Worm (Caenorhabditis elegans): ENCODE data around the gene xtr-2.

xtr-2 gene

DNA sequence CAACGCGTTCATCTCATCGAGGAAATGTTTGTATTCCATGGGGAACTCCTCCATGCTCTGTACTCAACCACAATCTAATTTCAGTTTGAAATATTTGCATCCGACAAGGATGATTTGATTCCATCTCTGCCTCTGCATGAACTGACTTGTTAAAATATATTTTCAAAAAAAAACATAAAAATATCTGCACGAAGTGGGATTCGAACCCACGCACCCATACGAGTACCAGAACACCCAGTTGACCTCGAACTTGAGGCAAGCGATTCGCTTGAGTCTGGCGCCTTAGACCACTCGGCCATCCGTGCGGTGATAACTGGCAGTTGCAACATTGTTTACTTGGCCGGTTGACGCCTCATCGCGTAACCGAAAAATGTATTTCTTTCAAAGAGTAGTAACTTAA lies 32.5 kb downstream of the xtr-2 start:
- TF ChIP-seq nhr-71 (tag; optimal IDR thresholded peaks at IDR 0.05) (peak; percentile 54), nhr-77 (tag; optimal IDR thresholded peaks at IDR 0.05) (peak; percentile 5), ztf-11 (tag; optimal IDR thresholded peaks at IDR 0.05) (no peak), ets-5 (GFP tag; IDR thresholded peaks at IDR 0.05) (no peak), unc-86 (tag; optimal IDR thresholded peaks at IDR 0.05) (no peak), C16A3.4 (tag; optimal IDR thresholded peaks at IDR 0.05) (peak; percentile 63), mep-1 (tag; optimal IDR thresholded peaks at IDR 0.05) (peak; percentile 41), efl-1 (optimal IDR thresholded peaks at IDR 0.05) (no peak), efl-1 (GFP tag; optimal IDR thresholded peaks at IDR 0.05 in 1 of 2) (peak in 1 of 2 experiments; percentile 76), C04F5.9 (tag; optimal IDR thresholded peaks at IDR 0.05) (no peak), lir-3 (tag; optimal IDR thresholded peaks at IDR 0.05; ENCODE audit: poor library complexity) (peak; percentile 52), dsc-1 (tag; optimal IDR thresholded peaks at IDR 0.05) (no peak), nhr-85 (tag) (peak; percentile 80), tbx-2 (tag; optimal IDR thresholded peaks at IDR 0.05) (peak; percentile 6), ceh-82 (tag; optimal IDR thresholded peaks at IDR 0.05) (peak in 2 of 3 experiments; percentile 36 to 46), nhr-76 (tag; optimal IDR thresholded peaks at IDR 0.05) (no peak), fos-1 (tag; optimal IDR thresholded peaks at IDR 0.05) (peak; percentile 6), xbp-1 (tag; optimal IDR thresholded peaks at IDR 0.05) (peak; percentile 15), mdl-1 (tag; optimal IDR thresholded peaks at IDR 0.05) (peak in 1 of 2 experiments; percentile 8), rnt-1 (tag; optimal IDR thresholded peaks at IDR 0.05) (peak; percentile 65), lin-14 (GFP tag; optimal IDR thresholded peaks at IDR 0.05) (peak; percentile 36), ceh-88 (GFP tag; IDR thresholded peaks at IDR 0.05) (no peak), ama-1 (optimal IDR thresholded peaks at IDR 0.05) (no peak), nhr-19 (GFP tag; conservative IDR thresholded peaks at IDR 0.05) (peak; percentile 69), aly-2 (tag; optimal IDR thresholded peaks at IDR 0.05) (no peak), nhr-20 (tag; optimal IDR thresholded peaks at IDR 0.05) (peak; percentile 57), nhr-47 (tag; optimal IDR thresholded peaks at IDR 0.05) (peak; percentile 35), lin-35 (GFP tag; optimal IDR thresholded peaks at IDR 0.05) (peak in 1 of 2 experiments; percentile 74), nhr-90 (tag; optimal IDR thresholded peaks at IDR 0.05; ENCODE audit: poor library complexity) (peak; percentile 58), nhr-84 (tag; optimal IDR thresholded peaks at IDR 0.05) (no peak), jun-1 (tag; optimal IDR thresholded peaks at IDR 0.05) (no peak), elt-3 (tag; optimal IDR thresholded peaks at IDR 0.05) (peak in 2 of 6 experiments; percentile 42 to 54), nhr-237 (tag; optimal IDR thresholded peaks at IDR 0.05) (no peak), snu-23 (GFP tag; optimal IDR thresholded peaks at IDR 0.05) (peak; percentile 72), swsn-7 (tag; optimal IDR thresholded peaks at IDR 0.05) (peak; percentile 22)

DNA sequence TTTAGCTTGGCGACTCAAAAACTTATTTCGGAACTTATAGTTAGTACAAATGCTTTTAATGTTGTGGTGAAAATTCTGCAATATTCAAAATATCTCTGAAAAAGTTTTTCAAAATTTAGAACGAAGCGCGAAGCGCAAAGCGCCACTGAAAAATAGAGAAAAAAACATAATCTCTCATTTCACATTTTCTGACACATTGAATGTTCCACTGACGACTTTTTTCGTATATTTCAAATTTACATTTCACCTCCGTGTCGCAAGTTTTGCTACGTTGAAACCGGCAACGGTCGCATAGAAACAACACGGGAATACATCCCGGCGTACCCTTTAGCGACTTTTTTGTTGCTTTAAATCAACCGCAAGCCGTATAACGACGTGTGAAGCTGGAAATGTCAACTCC lies 33.0 kb downstream of the xtr-2 start, which contains the start of gene F42F12.14:
F42F12.14 (plus strand) TSS at position 301 of the 400 bp plus-strand sequence.
- TF ChIP-seq C04F5.9 (tag; optimal IDR thresholded peaks at IDR 0.05): no peak
- no peak for TF ChIP-seq nhr-71 (tag; optimal IDR thresholded peaks at IDR 0.05)
- TF ChIP-seq C16A3.4 (tag; optimal IDR thresholded peaks at IDR 0.05): no peak
- no peak for TF ChIP-seq swsn-7 (tag; optimal IDR thresholded peaks at IDR 0.05)
- no peak for TF ChIP-seq grh-1 (GFP tag; IDR thresholded peaks at IDR 0.05)
- TF ChIP-seq isw-1 (GFP tag; IDR thresholded peaks at IDR 0.05): no peak
- TF ChIP-seq aly-2 (tag; optimal IDR thresholded peaks at IDR 0.05): no peak
- TF ChIP-seq mdl-1 (tag; optimal IDR thresholded peaks at IDR 0.05): no peak
- TF ChIP-seq fos-1 (tag; optimal IDR thresholded peaks at IDR 0.05): no peak
- no peak for TF ChIP-seq vab-15 (tag; optimal IDR thresholded peaks at IDR 0.05)

DNA sequence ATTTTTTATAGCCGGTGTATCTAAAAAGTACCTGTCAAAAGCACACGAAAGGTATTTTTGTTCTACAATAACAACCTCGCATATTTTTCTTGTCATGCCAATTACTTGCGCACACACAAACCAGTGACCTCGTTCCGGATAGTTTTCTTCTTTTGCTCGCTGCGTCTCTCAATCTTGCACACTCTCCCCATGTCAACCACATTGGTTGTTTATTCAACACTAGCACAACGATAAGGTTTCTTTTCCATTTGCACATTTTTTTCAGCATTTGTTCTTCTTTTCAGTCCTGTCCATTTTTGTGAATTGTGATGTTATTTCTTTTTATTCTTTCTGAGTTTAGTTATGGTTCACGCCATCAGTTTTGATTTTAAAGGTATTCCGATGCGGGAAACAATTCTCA lies 34.8 kb downstream of the xtr-2 start, which contains the start of gene F42F12.3:
F42F12.3 (plus strand) TSS at position 372 of the 400 bp plus-strand sequence.
- no peak for TF ChIP-seq lin-39 (tag; optimal IDR thresholded peaks at IDR 0.05)
- TF ChIP-seq lin-14 (GFP tag; optimal IDR thresholded peaks at IDR 0.05): peak; percentile 28

All from whole organism, L1 larva.